Worm (Caenorhabditis elegans) whole organism, midembryonic: ENCODE results near the gene acr-10.

Experiments used
- T22C8.4 ChIP-seq: fragments of 200-800 bp; sonication (Bioruptor generic); IDR thresholded peaks from 2 replicates; pipeline ENCODE4 v1.3.6; 2022; ENCODE audit warnings: missing genetic modification characterization, missing compliant biosample characterization
- cog-1 ChIP-seq: sonication (generic microtip); optimal IDR thresholded peaks from 2 replicates; lab custom pipeline; 2016; ENCODE audit warnings: missing genetic modification characterization, missing compliant biosample characterization
- flt-1 ChIP-seq: fragments of 200-800 bp; sonication (Bioruptor generic); IDR thresholded peaks from 2 replicates; pipeline ENCODE4 v1.3.6; 2022; ENCODE audit warnings: missing genetic modification characterization, missing compliant biosample characterization
- klf-2 ChIP-seq: fragments of 200-800 bp; sonication (Bioruptor generic); conservative IDR thresholded peaks from 2 replicates; pipeline ENCODE4 v1.3.6; 2022; ENCODE audit warnings: missing genetic modification reagents, missing genetic modification characterization, missing compliant biosample characterization
- med-1 ChIP-seq: sonication (generic microtip); optimal IDR thresholded peaks from 2 replicates; lab custom pipeline; 2017; ENCODE audit warnings: missing genetic modification characterization, mild to moderate bottlenecking, missing compliant biosample characterization, antibody characterized with exemption, missing genetic modification reagents; ENCODE audit not compliant: insufficient read depth
- ref-1 ChIP-seq: fragments of 200-800 bp; sonication (Bioruptor generic); conservative IDR thresholded peaks from 2 replicates; pipeline ENCODE4 v1.3.6; 2022; ENCODE audit warnings: missing genetic modification reagents, missing genetic modification characterization, missing compliant biosample characterization
- tab-1 ChIP-seq: fragments of 200-800 bp; sonication (Bioruptor generic); IDR thresholded peaks from 2 replicates; pipeline ENCODE4 v1.3.6; 2022; ENCODE audit warnings: missing genetic modification characterization, missing compliant biosample characterization
- ztf-23 ChIP-seq: fragments of 200-800 bp; sonication (Bioruptor generic); IDR thresholded peaks from 2 replicates; pipeline ENCODE4 v1.3.6; 2022; ENCODE audit warnings: missing genetic modification reagents, missing genetic modification characterization, missing compliant biosample characterization
- ztf-29 ChIP-seq: fragments of 200-800 bp; sonication (Bioruptor generic); IDR thresholded peaks from 2 replicates; pipeline ENCODE4 v1.3.6; 2022; ENCODE audit warnings: missing genetic modification reagents, missing genetic modification characterization, missing compliant biosample characterization

acr-10 gene

DNA sequence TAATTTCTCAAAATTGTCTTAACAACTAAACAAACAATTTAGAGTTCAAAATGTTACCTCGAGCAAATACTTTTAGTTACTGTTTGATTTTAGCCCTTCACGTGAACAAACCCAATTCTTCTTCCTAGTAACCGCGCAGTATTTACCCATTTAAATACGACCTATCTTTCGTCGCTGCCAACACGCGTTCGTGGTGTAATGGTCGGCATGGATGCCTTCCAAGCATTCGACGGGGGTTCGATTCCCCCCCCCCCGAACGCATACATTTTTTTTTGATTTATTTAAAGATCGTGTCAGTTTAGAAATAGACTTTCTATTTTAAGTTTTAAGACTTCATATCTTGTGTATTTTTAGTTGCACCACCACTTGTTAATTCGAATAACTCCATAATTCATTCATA lies 27.6 kb upstream of the acr-10 start:
- TF ChIP-seq tab-1 (GFP tag; lab: Robert Waterston, UW) (peak; percentile 86), ztf-29 (GFP tag; lab: Robert Waterston, UW) (peak; percentile 76; the same call in 1 of the 2 replicates), flt-1 (GFP tag; lab: Robert Waterston, UW) (peak; percentile 84), T22C8.4 (GFP tag; lab: Robert Waterston, UW) (peak; percentile 75), med-1 (GFP tag; lab: Kevin White, UChicago) (no peak), ref-1 (peak; percentile 70), ztf-23 (GFP tag; lab: Robert Waterston, UW) (peak; percentile 87), cog-1 (tag; lab: Kevin White, UChicago) (peak; percentile 46), klf-2 (GFP tag; lab: Robert Waterston, UW) (no peak)

DNA sequence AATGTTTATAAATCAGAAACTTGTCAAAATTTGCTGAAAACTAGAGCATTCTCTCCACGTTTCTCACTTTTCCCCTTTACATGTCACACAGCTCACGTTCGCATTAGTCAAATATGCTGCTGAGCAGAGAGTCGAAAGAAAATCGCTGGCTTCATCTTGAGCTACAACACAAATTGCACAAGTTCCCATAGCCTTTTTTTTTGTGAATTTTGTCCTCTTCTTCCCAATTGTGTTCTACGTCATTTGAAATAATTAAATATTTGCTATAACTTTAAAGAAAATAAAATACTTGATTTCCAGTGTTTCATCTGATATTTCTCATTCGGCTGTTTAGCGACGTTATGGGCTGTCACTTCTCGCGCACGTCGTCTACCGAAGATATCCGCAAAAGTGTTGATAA lies 25.0 kb upstream of the acr-10 start, which contains the start of gene R02E12.5:
TSS of gene R02E12.5 (plus strand) at position 301 of the 400 bp plus-strand sequence.
- TF ChIP-seq ref-1 (no peak), flt-1 (GFP tag; lab: Robert Waterston, UW) (no peak), T22C8.4 (GFP tag; lab: Robert Waterston, UW) (no peak), cog-1 (tag; lab: Kevin White, UChicago) (no peak), tab-1 (GFP tag; lab: Robert Waterston, UW) (no peak), ztf-29 (GFP tag; lab: Robert Waterston, UW) (no peak), ztf-23 (GFP tag; lab: Robert Waterston, UW) (no peak), med-1 (GFP tag; lab: Kevin White, UChicago) (no peak), klf-2 (GFP tag; lab: Robert Waterston, UW) (no peak)

DNA sequence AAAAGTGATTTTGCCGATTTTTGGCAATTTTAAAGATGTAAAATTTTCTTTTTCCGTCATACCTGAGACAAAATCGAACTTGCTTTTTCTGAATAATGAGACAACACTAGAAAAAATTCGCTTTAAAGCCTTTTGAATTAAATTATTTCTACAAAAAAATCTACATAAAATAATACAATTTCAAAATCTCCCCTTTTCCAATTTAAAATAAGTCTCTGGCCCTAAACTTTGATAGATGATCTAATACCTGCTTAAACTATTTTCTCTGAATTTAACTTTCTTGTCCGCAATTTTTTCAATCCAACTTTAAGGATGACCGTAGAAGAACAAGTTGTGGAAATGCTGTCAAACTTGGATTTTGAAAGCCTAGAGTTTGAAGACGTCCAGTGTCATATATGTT lies 18.8 kb upstream of the acr-10 start, which contains the start of gene R02E12.12:
TSS of gene R02E12.12 (plus strand) at position 301 of the 400 bp plus-strand sequence.
- TF ChIP-seq tab-1 (GFP tag; lab: Robert Waterston, UW) = no peak
- TF ChIP-seq cog-1 (tag; lab: Kevin White, UChicago) = no peak
- no peak for TF ChIP-seq ztf-29 (GFP tag; lab: Robert Waterston, UW)

ce11 chrX:4005014-4005413 lies 17.1 kb upstream of the acr-10 start, which contains the start of gene R02E12.4:
Gene R02E12.4, plus strand, starts transcription at chrX:4005314.
- no peak for TF ChIP-seq med-1 (GFP tag; lab: Kevin White, UChicago)
- TF ChIP-seq tab-1 (GFP tag; lab: Robert Waterston, UW) = no peak
- TF ChIP-seq ztf-23 (GFP tag; lab: Robert Waterston, UW) = no peak
- no peak for TF ChIP-seq flt-1 (GFP tag; lab: Robert Waterston, UW)
- TF ChIP-seq ztf-29 (GFP tag; lab: Robert Waterston, UW) = no peak

- TF ChIP-seq T22C8.4 (GFP tag; lab: Robert Waterston, UW) (no peak), ztf-29 (GFP tag; lab: Robert Waterston, UW) (no peak), cog-1 (tag; lab: Kevin White, UChicago) (no peak), flt-1 (GFP tag; lab: Robert Waterston, UW) (no peak), med-1 (GFP tag; lab: Kevin White, UChicago) (no peak), tab-1 (GFP tag; lab: Robert Waterston, UW) (no peak), ref-1 (no peak), klf-2 (GFP tag; lab: Robert Waterston, UW) (no peak), ztf-23 (GFP tag; lab: Robert Waterston, UW) (no peak)
Measured at ce11 chrX:4006966-4007365, 15.1 kb upstream of the acr-10 start.

- no peak for TF ChIP-seq flt-1 (GFP tag; lab: Robert Waterston, UW)
- no peak for TF ChIP-seq ref-1
- no peak for TF ChIP-seq cog-1 (tag; lab: Kevin White, UChicago)
- TF ChIP-seq tab-1 (GFP tag; lab: Robert Waterston, UW) = no peak
Measured at ce11 chrX:4007724-4008123, 14.3 kb upstream of the acr-10 start.

- TF ChIP-seq cog-1 (tag; lab: Kevin White, UChicago) = no peak
- no peak for TF ChIP-seq klf-2 (GFP tag; lab: Robert Waterston, UW)
- TF ChIP-seq flt-1 (GFP tag; lab: Robert Waterston, UW) = no peak
- no peak for TF ChIP-seq T22C8.4 (GFP tag; lab: Robert Waterston, UW)
- no peak for TF ChIP-seq ztf-29 (GFP tag; lab: Robert Waterston, UW)
- no peak for TF ChIP-seq ref-1
- TF ChIP-seq ztf-23 (GFP tag; lab: Robert Waterston, UW) = no peak
Measured at ce11 chrX:4008922-4009321, 13.1 kb upstream of the acr-10 start.

ce11 chrX:4010383-4010782 lies 11.7 kb upstream of the acr-10 start:
- TF ChIP-seq ztf-29 (GFP tag; lab: Robert Waterston, UW) (no peak), flt-1 (GFP tag; lab: Robert Waterston, UW) (no peak), med-1 (GFP tag; lab: Kevin White, UChicago) (no peak), ref-1 (no peak), cog-1 (tag; lab: Kevin White, UChicago) (no peak), ztf-23 (GFP tag; lab: Robert Waterston, UW) (no peak), T22C8.4 (GFP tag; lab: Robert Waterston, UW) (no peak), tab-1 (GFP tag; lab: Robert Waterston, UW) (no peak), klf-2 (GFP tag; lab: Robert Waterston, UW) (no peak)

DNA sequence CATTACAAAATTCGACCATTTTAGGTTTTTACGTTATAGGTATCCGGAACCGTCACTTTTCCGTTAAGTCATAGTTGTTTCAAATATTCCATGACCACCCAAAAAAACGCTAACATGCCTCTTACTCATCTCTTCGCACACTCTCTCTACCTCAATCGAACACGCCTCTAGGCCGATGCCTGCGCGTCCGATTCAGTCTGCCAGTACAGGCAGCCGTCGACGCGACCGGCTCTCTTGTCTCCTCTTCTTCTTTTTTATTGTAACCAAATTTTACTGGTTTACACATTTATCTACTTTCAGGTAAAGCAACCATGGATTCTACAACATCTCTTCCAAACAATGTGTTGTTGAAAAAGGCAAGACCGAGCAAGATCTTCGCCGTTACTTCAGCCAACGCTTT lies 10.1 kb upstream of the acr-10 start, which contains the start of gene mop-25.1:
TSS of gene mop-25.1 (plus strand) at position 301 of the 400 bp plus-strand sequence.
- TF ChIP-seq cog-1 (tag; lab: Kevin White, UChicago) (no peak), med-1 (GFP tag; lab: Kevin White, UChicago) (no peak), tab-1 (GFP tag; lab: Robert Waterston, UW) (no peak), ref-1 (no peak), flt-1 (GFP tag; lab: Robert Waterston, UW) (no peak), ztf-23 (GFP tag; lab: Robert Waterston, UW) (no peak), T22C8.4 (GFP tag; lab: Robert Waterston, UW) (no peak), ztf-29 (GFP tag; lab: Robert Waterston, UW) (no peak), klf-2 (GFP tag; lab: Robert Waterston, UW) (no peak)
